Fruit fly (Drosophila melanogaster) whole organism, embryonic: ENCODE measurements around the gene Cyp28c1.

Source experiments
- ATbp ChIP-seq: fragments of 200-800 bp; sonication (Bioruptor generic); optimal IDR thresholded peaks from 2 replicates; lab custom pipeline; 2017; ENCODE audit warnings: missing biosample characterization, mild to moderate bottlenecking, missing genetic modification characterization, missing genetic modification reagents
- Ada2b ChIP-seq: fragments of 200-800 bp; sonication (Bioruptor generic); IDR thresholded peaks from 2 replicates; pipeline ENCODE4 v1.3.6; 2022; ENCODE audit warnings: missing biosample characterization, missing genetic modification characterization
- Adf1 ChIP-seq: fragments of 200-800 bp; sonication (Bioruptor generic); IDR thresholded peaks from 2 replicates; pipeline ENCODE4 v1.3.6; 2022; ENCODE audit warnings: missing biosample characterization, missing genetic modification characterization
- Bdp1 ChIP-seq: fragments of 200-800 bp; sonication (Bioruptor generic); optimal IDR thresholded peaks from 3 replicates; lab custom pipeline; 2016; ENCODE audit warnings: missing biosample characterization, missing genetic modification characterization
- CG10979 ChIP-seq: fragments of 200-800 bp; sonication (Bioruptor generic); optimal IDR thresholded peaks from 2 replicates; lab custom pipeline; 2018; ENCODE audit warnings: missing biosample characterization, mild to moderate bottlenecking, missing genetic modification characterization, moderate library complexity
- CG11247 ChIP-seq: fragments of 200-800 bp; sonication (Bioruptor generic); IDR thresholded peaks from 2 replicates; pipeline ENCODE4 v1.3.6; 2022; ENCODE audit warnings: missing biosample characterization, missing genetic modification characterization
- CG11504 ChIP-seq: fragments of 200-800 bp; sonication (Bioruptor generic); optimal IDR thresholded peaks from 3 replicates; lab custom pipeline; 2019; ENCODE audit warnings: missing biosample characterization, mild to moderate bottlenecking, missing genetic modification characterization, moderate library complexity
- CG15269 ChIP-seq: fragments of 200-800 bp; sonication (Bioruptor generic); optimal IDR thresholded peaks from 2 replicates; lab custom pipeline; 2018; ENCODE audit warnings: missing biosample characterization, mild to moderate bottlenecking, missing genetic modification characterization, moderate library complexity
- CG15514 ChIP-seq: fragments of 200-800 bp; sonication (Bioruptor generic); optimal IDR thresholded peaks from 3 replicates; lab custom pipeline; 2017; ENCODE audit warnings: missing biosample characterization, missing genetic modification characterization, mild to moderate bottlenecking, moderate library complexity, missing genetic modification reagents
- CG18011 ChIP-seq: fragments of 200-800 bp; sonication (Bioruptor generic); optimal IDR thresholded peaks from 2 replicates; lab custom pipeline; 2017; ENCODE audit warnings: missing biosample characterization, missing genetic modification characterization, mild to moderate bottlenecking, moderate library complexity, missing genotype
- CG1832 ChIP-seq: fragments of 200-800 bp; sonication (Bioruptor generic); optimal IDR thresholded peaks from 2 replicates; lab custom pipeline; 2017; ENCODE audit warnings: missing biosample characterization, mild to moderate bottlenecking, missing genetic modification characterization, inconsistent platforms
- CG18599 ChIP-seq: fragments of 200-800 bp; sonication (Bioruptor generic); optimal IDR thresholded peaks from 3 replicates; lab custom pipeline; 2017; ENCODE audit warnings: missing biosample characterization, missing genetic modification characterization, mild to moderate bottlenecking, moderate library complexity, missing genetic modification reagents
- CG2120 ChIP-seq: fragments of 200-800 bp; sonication (Bioruptor generic); optimal IDR thresholded peaks from 3 replicates; lab custom pipeline; 2016; ENCODE audit warnings: missing biosample characterization, missing genetic modification characterization
- CG34376 ChIP-seq: fragments of 200-800 bp; sonication (Bioruptor generic); optimal IDR thresholded peaks from 2 replicates; lab custom pipeline; 2018; ENCODE audit warnings: missing biosample characterization, mild to moderate bottlenecking, missing genetic modification characterization
- CG43689 ChIP-seq: fragments of 200-800 bp; sonication (Bioruptor generic); IDR thresholded peaks from 2 replicates; pipeline ENCODE4 v1.3.6; 2022; ENCODE audit warnings: missing biosample characterization, missing genetic modification characterization
- CG7786 ChIP-seq: fragments of 200-800 bp; sonication (Bioruptor generic); optimal IDR thresholded peaks from 2 replicates; lab custom pipeline; 2016; ENCODE audit warnings: missing biosample characterization, missing genetic modification characterization
- CG7839 ChIP-seq: fragments of 200-800 bp; sonication (Bioruptor generic); optimal IDR thresholded peaks from 3 replicates; lab custom pipeline; 2018; ENCODE audit warnings: missing biosample characterization, mild to moderate bottlenecking, missing genetic modification characterization, moderate library complexity
- CG7987 ChIP-seq: fragments of 200-800 bp; sonication (Bioruptor generic); optimal IDR thresholded peaks from 2 replicates; lab custom pipeline; 2018; ENCODE audit warnings: missing biosample characterization, mild to moderate bottlenecking, missing genetic modification characterization, moderate library complexity
- CoRest ChIP-seq: fragments of 200-800 bp; sonication (Bioruptor generic); optimal IDR thresholded peaks from 3 replicates; lab custom pipeline; 2018; ENCODE audit warnings: missing biosample characterization, mild to moderate bottlenecking, missing genetic modification characterization, moderate library complexity
- Doc2 ChIP-seq: fragments of 200-800 bp; sonication (Bioruptor generic); IDR thresholded peaks from 2 replicates; pipeline ENCODE4 v1.3.6; 2022; ENCODE audit warnings: missing biosample characterization, missing genetic modification characterization
- E2f2 ChIP-seq: fragments of 200-800 bp; sonication (Bioruptor generic); IDR thresholded peaks from 2 replicates; pipeline ENCODE4 v1.3.6; 2022; ENCODE audit warnings: missing biosample characterization, missing genetic modification characterization
- Ets65A ChIP-seq: fragments of 200-800 bp; sonication (Bioruptor generic); peaks from one replicate; lab custom pipeline; 2016; ENCODE audit warnings: missing biosample characterization, missing genetic modification characterization
- Ets97D ChIP-seq: fragments of 200-800 bp; sonication (Bioruptor generic); optimal IDR thresholded peaks from 3 replicates; lab custom pipeline; 2016; ENCODE audit warnings: missing biosample characterization, missing genetic modification characterization
- Fer3 ChIP-seq: fragments of 200-800 bp; sonication (Bioruptor generic); optimal IDR thresholded peaks from 2 replicates; lab custom pipeline; 2018; ENCODE audit warnings: missing biosample characterization, mild to moderate bottlenecking, missing genetic modification characterization, moderate library complexity
- HLH54F ChIP-seq: fragments of 200-800 bp; sonication (Bioruptor generic); optimal IDR thresholded peaks from 3 replicates; lab custom pipeline; 2016; ENCODE audit warnings: missing biosample characterization, missing genetic modification characterization
- HLHmδ ChIP-seq: fragments of 200-800 bp; sonication (Bioruptor generic); optimal IDR thresholded peaks from 2 replicates; lab custom pipeline; 2018; ENCODE audit warnings: missing biosample characterization, mild to moderate bottlenecking, missing genetic modification characterization, moderate library complexity
- Myb ChIP-seq: fragments of 200-800 bp; sonication (Bioruptor generic); optimal IDR thresholded peaks from 2 replicates; lab custom pipeline; 2016; ENCODE audit warnings: missing biosample characterization, missing genetic modification characterization
- NfI ChIP-seq: fragments of 200-800 bp; sonication (Bioruptor generic); optimal IDR thresholded peaks from 3 replicates; lab custom pipeline; 2018; ENCODE audit warnings: missing biosample characterization, mild to moderate bottlenecking, missing genetic modification characterization, moderate library complexity
- Scr ChIP-seq: fragments of 200-800 bp; sonication (Bioruptor generic); IDR thresholded peaks from 2 replicates; pipeline ENCODE4 v1.3.6; 2022; ENCODE audit warnings: missing biosample characterization, missing genetic modification characterization; ENCODE audit not compliant: partially characterized antibody
- Xbp1 ChIP-seq: fragments of 200-800 bp; sonication (Bioruptor generic); optimal IDR thresholded peaks from 3 replicates; lab custom pipeline; 2016; ENCODE audit warnings: missing biosample characterization, mild to moderate bottlenecking, missing genetic modification characterization
- Xrp1 ChIP-seq: fragments of 200-800 bp; sonication (Bioruptor generic); IDR thresholded peaks from 2 replicates; pipeline ENCODE4 v1.3.6; 2022; ENCODE audit warnings: missing biosample characterization, missing genetic modification characterization
- bbx ChIP-seq: fragments of 200-800 bp; sonication (Bioruptor generic); IDR thresholded peaks from 2 replicates; pipeline ENCODE4 v1.3.6; 2022; ENCODE audit warnings: missing biosample characterization, missing genetic modification characterization; ENCODE audit not compliant: partially characterized antibody
- caup ChIP-seq: fragments of 200-800 bp; sonication (Bioruptor generic); optimal IDR thresholded peaks from 3 replicates; lab custom pipeline; 2017; ENCODE audit warnings: missing biosample characterization, mild to moderate bottlenecking, missing genetic modification characterization, moderate library complexity; ENCODE audit not compliant: severe bottlenecking
- cg ChIP-seq: fragments of 200-800 bp; sonication (Bioruptor generic); optimal IDR thresholded peaks from 3 replicates; lab custom pipeline; 2019; ENCODE audit warnings: missing biosample characterization, mild to moderate bottlenecking, missing genetic modification characterization, moderate library complexity
- gcm ChIP-seq: fragments of 200-800 bp; sonication (Bioruptor generic); optimal IDR thresholded peaks from 2 replicates; lab custom pipeline; 2019; ENCODE audit warnings: missing biosample characterization, mild to moderate bottlenecking, missing genetic modification characterization, moderate library complexity
- gcm2 ChIP-seq: fragments of 200-800 bp; sonication (Bioruptor generic); optimal IDR thresholded peaks from 2 replicates; lab custom pipeline; 2016; ENCODE audit warnings: missing biosample characterization, missing genetic modification characterization
- grau ChIP-seq: fragments of 200-800 bp; optimal IDR thresholded peaks from 3 replicates; lab custom pipeline; 2019; ENCODE audit warnings: missing biosample characterization, mild to moderate bottlenecking, missing genetic modification characterization, moderate library complexity
- h ChIP-seq: fragments of >200 bp; optimal IDR thresholded peaks from 2 replicates; lab custom pipeline; 2017
- lbe ChIP-seq: fragments of 200-800 bp; sonication (Bioruptor generic); optimal IDR thresholded peaks from 2 replicates; lab custom pipeline; 2016; ENCODE audit warnings: missing biosample characterization, mild to moderate bottlenecking, missing genetic modification characterization
- lov ChIP-seq, 2 experiments: fragments of 200-800 bp in 1 of 2; fragments of >200 bp in 1 of 2; sonication (Bioruptor generic) in 1 of 2; IDR thresholded peaks in 1 of 2; optimal IDR thresholded peaks in 1 of 2; 2 replicates in 1 of 2; 3 replicates in 1 of 2; pipeline versions ENCODE4 v1.3.6 to Lab custom; 2017 to 2022; ENCODE audit warnings: missing biosample characterization in 1 of 2, missing genetic modification characterization in 1 of 2
- nerfin-1 ChIP-seq: fragments of 200-800 bp; sonication (Bioruptor generic); optimal IDR thresholded peaks from 3 replicates; lab custom pipeline; 2019; ENCODE audit warnings: missing biosample characterization, mild to moderate bottlenecking, missing genetic modification characterization, moderate library complexity
- nom ChIP-seq: fragments of 200-800 bp; sonication (Bioruptor generic); optimal IDR thresholded peaks from 2 replicates; lab custom pipeline; 2017; ENCODE audit warnings: missing biosample characterization, missing genetic modification characterization, mild to moderate bottlenecking, moderate library complexity, missing genetic modification reagents
- pnt ChIP-seq: fragments of 200-800 bp; sonication (Bioruptor generic); optimal IDR thresholded peaks from 3 replicates; lab custom pipeline; 2016; ENCODE audit warnings: missing biosample characterization, missing genetic modification characterization
- pum ChIP-seq: fragments of 200-800 bp; sonication (Bioruptor generic); optimal IDR thresholded peaks from 2 replicates; lab custom pipeline; 2016; ENCODE audit warnings: missing biosample characterization, missing genetic modification characterization
- rib ChIP-seq: fragments of 200-800 bp; sonication (Bioruptor generic); IDR thresholded peaks from 2 replicates; pipeline ENCODE4 v1.3.6; 2022; ENCODE audit warnings: missing biosample characterization, missing genetic modification characterization
- row ChIP-seq: fragments of 200-800 bp; sonication (Bioruptor generic); IDR thresholded peaks from 3 replicates; pipeline ENCODE4 v1.3.6; 2022; ENCODE audit warnings: missing biosample characterization, missing genetic modification characterization
- ssp ChIP-seq: fragments of 200-800 bp; sonication (Bioruptor generic); IDR thresholded peaks from 2 replicates; pipeline ENCODE4 v1.3.6; 2022; ENCODE audit warnings: missing biosample characterization, missing genetic modification characterization
- stwl ChIP-seq: fragments of 200-800 bp; sonication (Bioruptor generic); optimal IDR thresholded peaks from 3 replicates; lab custom pipeline; 2018; ENCODE audit warnings: missing biosample characterization, mild to moderate bottlenecking, missing genetic modification characterization, moderate library complexity
- sug ChIP-seq: fragments of 200-800 bp; optimal IDR thresholded peaks from 2 replicates; lab custom pipeline; 2019; ENCODE audit warnings: missing biosample characterization, mild to moderate bottlenecking, missing genetic modification characterization, moderate library complexity

Gene Cyp28c1

DNA sequence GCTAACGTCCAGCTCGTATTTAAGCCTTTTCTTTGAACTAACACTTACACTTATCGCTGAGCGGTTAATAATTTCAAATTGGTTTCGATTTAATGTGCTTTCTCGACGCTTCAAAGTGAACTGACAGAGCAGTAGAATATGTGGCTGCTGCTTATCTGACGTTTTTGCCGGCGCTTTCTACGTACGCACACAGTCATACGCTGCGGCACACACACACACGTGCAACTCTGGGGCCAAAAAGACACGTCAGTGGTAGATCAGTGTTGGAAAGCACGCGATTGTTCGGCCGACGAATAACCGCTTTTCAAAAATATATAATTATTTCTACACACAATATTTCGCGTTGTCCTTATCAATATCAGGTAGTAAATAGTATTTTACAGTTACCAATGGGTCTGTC, 33.2 kb upstream of the Cyp28c1 start:
- TF ChIP-seq Doc2 (GFP tag; lab: Robert Waterston, UW) (no peak), Bdp1 (GFP tag; lab: Kevin White, UChicago) (no peak), CG43689 (GFP tag; lab: Robert Waterston, UW) (no peak), nom (GFP tag; lab: Kevin White, UChicago) (peak; percentile 56), CG10979 (no peak), CG11247 (GFP tag; lab: Robert Waterston, UW) (no peak), CoRest (peak; percentile 1), ssp (GFP tag; lab: Robert Waterston, UW) (no peak), row (0 out of 3 replicates have a peak, but pooled peaks have one; percentile 8), CG15269 (peak; percentile 6), NfI (GFP tag; lab: Kevin White, UChicago) (peak; percentile 37), bbx (GFP tag; lab: Robert Waterston, UW) (0 out of 2 replicates have a peak, but pooled peaks have one; percentile 36), h (lab: Kevin White, UChicago) (no peak), Xrp1 (peak; percentile 20; the same call in 1 of the 2 replicates), lov (optimal IDR thresholded peaks at IDR 0.05; lab: Kevin White, UChicago) (no peak), lov (GFP tag; IDR thresholded peaks at IDR 0.05; lab: Robert Waterston, UW) (0 out of 3 replicates have a peak, but pooled peaks have one; percentile 23), sug (tag; lab: Kevin White, UChicago) (peak; percentile 37), pum (GFP tag; lab: Kevin White, UChicago) (no peak), gcm2 (GFP tag; lab: Kevin White, UChicago) (no peak), CG7839 (tag; lab: Kevin White, UChicago) (no peak), pnt (GFP tag; lab: Kevin White, UChicago) (no peak), CG7987 (GFP tag; lab: Kevin White, UChicago) (peak; percentile 24), Adf1 (GFP tag; lab: Robert Waterston, UW) (peak; percentile 26; the same call in 1 of the 2 replicates), CG18011 (GFP tag; lab: Kevin White, UChicago) (no peak), gcm (no peak), ATbp (GFP tag; lab: Kevin White, UChicago) (peak; percentile 3), Ada2b (GFP tag; lab: Robert Waterston, UW) (0 out of 2 replicates have a peak, but pooled peaks have one; percentile 5), CG34376 (GFP tag; lab: Kevin White, UChicago) (peak; percentile 36), Xbp1 (GFP tag; lab: Kevin White, UChicago) (peak; percentile 100), HLHmδ (GFP tag; lab: Kevin White, UChicago) (peak; percentile 33), caup (GFP tag; lab: Kevin White, UChicago) (peak; percentile 43), CG7786 (GFP tag; lab: Kevin White, UChicago) (peak; percentile 5), lbe (GFP tag; lab: Kevin White, UChicago) (peak; percentile 33), CG1832 (GFP tag; lab: Kevin White, UChicago) (no peak), Myb (GFP tag; lab: Kevin White, UChicago) (peak; percentile 89), E2f2 (peak; percentile 56), cg (GFP tag; lab: Kevin White, UChicago) (peak; percentile 82), Fer3 (tag; lab: Kevin White, UChicago) (peak; percentile 12), HLH54F (no peak), CG15514 (GFP tag; lab: Kevin White, UChicago) (peak; percentile 59), Ets65A (GFP tag; lab: Kevin White, UChicago) (peak; percentile 65), stwl (peak; percentile 72), grau (tag; lab: Kevin White, UChicago) (peak; percentile 6), CG11504 (tag; lab: Kevin White, UChicago) (peak; percentile 21), rib (no peak), Scr (GFP tag; lab: Robert Waterston, UW) (0 out of 2 replicates have a peak, but pooled peaks have one; percentile 17), Ets97D (GFP tag; lab: Kevin White, UChicago) (peak; percentile 42), CG18599 (peak; percentile 52), CG2120 (GFP tag; lab: Kevin White, UChicago) (peak; percentile 43), nerfin-1 (tag; lab: Kevin White, UChicago) (no peak)
